Fruit fly (Drosophila melanogaster): Measurements from ENCODE around the gene MICU3.

dm6 chr3R:19826806-19827328 lies 20.2 kb upstream of the MICU3 start:
- no peak for TF ChIP-seq CTCF (optimal IDR thresholded peaks at IDR 0.05)
- TF ChIP-seq CG8478 (optimal IDR thresholded peaks at IDR 0.05) = no peak
